Fruit fly (Drosophila melanogaster) whole organism, prepupa: Measurements from ENCODE around the gene Cpr65Av.
"Not testable (repeated sequence)": the region's sequence is repeated elsewhere in the genome, so short reads cannot be mapped to it uniquely, and the experiment has no call there.

Experiments used
- CG15336 ChIP-seq: fragments of 200-800 bp; sonication (Bioruptor generic); IDR thresholded peaks from 2 replicates; pipeline ENCODE4 v1.3.6; 2022; ENCODE audit warnings: missing biosample characterization, missing genetic modification characterization
- CG1621 ChIP-seq: fragments of 200-800 bp; sonication (Bioruptor generic); optimal IDR thresholded peaks from 3 replicates; lab custom pipeline; 2018; ENCODE audit warnings: missing biosample characterization, mild to moderate bottlenecking, missing genetic modification characterization
- CG3032 ChIP-seq: fragments of 200-800 bp; optimal IDR thresholded peaks from 2 replicates; lab custom pipeline; 2019; ENCODE audit warnings: missing biosample characterization, mild to moderate bottlenecking, missing genetic modification characterization, moderate library complexity
- CG8119 ChIP-seq: fragments of 200-800 bp; sonication (Bioruptor generic); IDR thresholded peaks from 3 replicates; pipeline ENCODE4 v1.3.6; 2022; ENCODE audit warnings: missing biosample characterization, missing genetic modification characterization
- Ets96B ChIP-seq: fragments of 200-800 bp; optimal IDR thresholded peaks from 2 replicates; lab custom pipeline; 2019; ENCODE audit warnings: missing biosample characterization, mild to moderate bottlenecking, missing genetic modification characterization, moderate library complexity
- Hr38 ChIP-seq: sonication (Bioruptor generic); optimal IDR thresholded peaks from 2 replicates; lab custom pipeline; 2016; ENCODE audit warnings: missing biosample characterization, missing genetic modification characterization
- Hr39 ChIP-seq: fragments of 200-800 bp; sonication (Bioruptor generic); optimal IDR thresholded peaks from 2 replicates; lab custom pipeline; 2016; ENCODE audit warnings: missing biosample characterization, missing genetic modification characterization
- cyc ChIP-seq: fragments of 200-800 bp; sonication (Bioruptor generic); optimal IDR thresholded peaks from 3 replicates; lab custom pipeline; 2016; ENCODE audit warnings: missing biosample characterization, missing genetic modification characterization
- dsx ChIP-seq: fragments of 200-800 bp; optimal IDR thresholded peaks from 3 replicates; lab custom pipeline; 2019; ENCODE audit warnings: missing biosample characterization, mild to moderate bottlenecking, missing genetic modification characterization, moderate library complexity; ENCODE audit not compliant: poor library complexity, severe bottlenecking
- esn ChIP-seq: fragments of 200-800 bp; sonication (Bioruptor generic); optimal IDR thresholded peaks from 2 replicates; lab custom pipeline; 2016; ENCODE audit warnings: missing biosample characterization, mild to moderate bottlenecking, missing genetic modification characterization, moderate library complexity

DNA sequence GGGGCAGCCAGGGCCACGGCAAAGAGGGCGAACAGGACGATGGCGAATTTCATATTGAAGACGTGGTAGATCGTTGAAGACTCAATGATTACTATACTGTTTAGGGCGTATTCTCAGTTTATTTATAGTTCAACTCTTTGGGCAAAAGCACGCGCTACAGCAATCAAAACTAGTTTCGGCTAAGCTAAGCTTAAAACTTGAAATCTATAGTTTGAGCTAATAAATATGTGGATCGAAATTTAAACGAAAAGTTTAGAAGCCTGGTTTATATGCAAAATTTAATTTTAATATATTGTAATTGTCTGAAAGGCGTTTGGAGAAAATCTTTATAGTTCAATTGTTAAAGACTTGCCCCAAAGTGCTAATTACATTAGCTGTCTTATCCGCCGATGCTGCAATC, 8.1 kb upstream of the Cpr65Av start, which contains the start of gene Cpr65Ax1:
- TF ChIP-seq esn (GFP tag; lab: Kevin White, UChicago); Hr38; Ets96B (tag; lab: Kevin White, UChicago); Hr39 (GFP tag; lab: Kevin White, UChicago); CG8119 (GFP tag; lab: Robert Waterston, UW); CG1621 (tag; lab: Kevin White, UChicago); dsx (GFP tag; lab: Kevin White, UChicago); CG15336 (GFP tag; lab: Robert Waterston, UW); CG3032 (tag; lab: Kevin White, UChicago); cyc (GFP tag; lab: Kevin White, UChicago): not testable (repeated sequence)
